Fruit fly (Drosophila melanogaster): ENCODE data around the gene CarT.

The CarT gene

DNA sequence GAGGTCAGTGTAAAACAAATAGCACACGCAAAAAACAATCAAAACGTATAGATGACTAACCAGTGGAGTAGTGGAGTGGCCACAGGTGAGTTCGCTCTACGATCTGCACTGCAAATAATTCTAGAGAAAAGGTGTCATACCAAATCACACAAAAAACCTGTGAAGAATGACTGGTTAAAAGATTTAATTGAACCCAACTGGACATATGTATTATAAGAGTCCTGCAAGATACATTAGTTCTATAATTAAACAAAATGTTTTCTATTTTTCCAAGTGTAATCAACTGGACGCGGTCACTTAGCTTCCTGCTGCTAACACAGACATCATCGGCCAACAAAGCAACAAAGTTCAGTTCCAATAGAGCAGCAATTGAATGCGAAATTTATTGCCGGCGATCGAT is 6.1 kb downstream of the CarT start:
- no peak for TF ChIP-seq ey (GFP tag; optimal IDR thresholded peaks at IDR 0.05)

DNA sequence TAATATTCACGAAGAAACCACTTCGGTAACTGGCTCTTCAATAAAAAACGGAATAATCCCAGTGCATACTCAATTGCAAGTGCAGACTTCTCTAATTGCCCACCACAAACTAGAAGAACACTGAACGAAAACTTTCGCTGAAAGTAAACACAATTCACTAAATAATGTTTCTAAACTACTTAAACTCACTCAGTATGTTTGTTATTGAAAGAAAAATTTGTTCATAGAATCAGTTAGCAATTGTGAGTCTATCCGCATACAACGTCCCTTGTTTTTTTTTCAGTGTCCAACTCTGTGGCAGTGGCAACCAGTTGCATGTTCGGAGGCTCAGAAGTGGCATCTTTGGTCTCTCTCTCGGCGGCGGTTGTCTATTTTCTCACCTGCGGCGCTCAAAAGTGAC is 8.6 kb downstream of the CarT start:
- no peak for TF ChIP-seq Abd-B (GFP tag; optimal IDR thresholded peaks at IDR 0.05)
- no peak for TF ChIP-seq jim (GFP tag; optimal IDR thresholded peaks at IDR 0.05)
- no peak for TF ChIP-seq br (GFP tag; optimal IDR thresholded peaks at IDR 0.05)
- TF ChIP-seq HLH106 (tag; optimal IDR thresholded peaks at IDR 0.05) = no peak
- no peak for TF ChIP-seq Hr78 (GFP tag; optimal IDR thresholded peaks at IDR 0.05)
- no peak for TF ChIP-seq Hr83 (GFP tag; optimal IDR thresholded peaks at IDR 0.05; ENCODE audit: poor library complexity, severe bottlenecking)
- TF ChIP-seq Myc (optimal IDR thresholded peaks at IDR 0.05) = no peak
- no peak for TF ChIP-seq usp (GFP tag; optimal IDR thresholded peaks at IDR 0.05)
- TF ChIP-seq sv (GFP tag; optimal IDR thresholded peaks at IDR 0.05) = no peak
- TF ChIP-seq fru (GFP tag; optimal IDR thresholded peaks at IDR 0.05) = no peak
- no peak for TF ChIP-seq ey (GFP tag; optimal IDR thresholded peaks at IDR 0.05)
- no peak for TF ChIP-seq Sp1 (GFP tag; optimal IDR thresholded peaks at IDR 0.05)
- TF ChIP-seq CrebA (GFP tag; optimal IDR thresholded peaks at IDR 0.05; ENCODE audit: borderline replicate concordance) = no peak
- no peak for TF ChIP-seq OdsH (GFP tag; optimal IDR thresholded peaks at IDR 0.05)
- TF ChIP-seq dsf (GFP tag; optimal IDR thresholded peaks at IDR 0.05; ENCODE audit: borderline replicate concordance) = no peak
- TF ChIP-seq Hnf4 (GFP tag; optimal IDR thresholded peaks at IDR 0.05) = no peak
- TF ChIP-seq pan (optimal IDR thresholded peaks at IDR 0.05) = no peak
- TF ChIP-seq psq (GFP tag; optimal IDR thresholded peaks at IDR 0.05) = no peak
- no peak for TF ChIP-seq tai (GFP tag; optimal IDR thresholded peaks at IDR 0.05)

DNA sequence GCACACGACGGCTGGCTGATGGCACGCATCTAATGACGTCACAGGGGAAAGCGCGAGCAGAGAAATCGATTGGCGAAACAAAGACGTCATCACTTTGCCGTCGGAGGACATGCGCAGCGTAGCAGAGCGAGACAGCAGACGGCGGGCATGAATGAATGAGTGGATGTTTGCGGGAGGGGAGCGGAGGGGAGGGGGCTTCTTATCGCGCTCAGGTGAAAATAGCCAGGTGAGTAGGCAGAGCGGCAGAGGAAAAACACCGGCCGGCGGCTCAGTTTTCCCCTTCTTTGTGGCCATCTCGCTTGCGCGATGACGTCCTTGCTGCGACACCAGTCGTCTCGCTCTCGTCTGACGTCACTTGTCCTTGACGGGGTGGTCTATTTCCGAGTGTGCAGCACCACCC is 10.1 kb downstream of the CarT start:
- no peak for TF ChIP-seq Sp1 (GFP tag; optimal IDR thresholded peaks at IDR 0.05)
- no peak for TF ChIP-seq ey (GFP tag; optimal IDR thresholded peaks at IDR 0.05)
- no peak for TF ChIP-seq pan (optimal IDR thresholded peaks at IDR 0.05)
- no peak for TF ChIP-seq Jra (GFP tag; optimal IDR thresholded peaks at IDR 0.05)
- no peak for TF ChIP-seq Abd-B (GFP tag; optimal IDR thresholded peaks at IDR 0.05)
- no peak for TF ChIP-seq Mio (GFP tag; optimal IDR thresholded peaks at IDR 0.05)
- TF ChIP-seq CG9705 (GFP tag; optimal IDR thresholded peaks at IDR 0.05) = no peak
- TF ChIP-seq br (GFP tag; optimal IDR thresholded peaks at IDR 0.05) = no peak
- TF ChIP-seq usp (GFP tag; optimal IDR thresholded peaks at IDR 0.05) = no peak
- TF ChIP-seq N (GFP tag; optimal IDR thresholded peaks at IDR 0.05) = no peak
- no peak for TF ChIP-seq Dif (GFP tag; optimal IDR thresholded peaks at IDR 0.05; ENCODE audit: partially characterized antibody)
- no peak for TF ChIP-seq Myc (optimal IDR thresholded peaks at IDR 0.05)
- TF ChIP-seq OdsH (GFP tag; optimal IDR thresholded peaks at IDR 0.05) = no peak
- TF ChIP-seq fru (GFP tag; optimal IDR thresholded peaks at IDR 0.05) = no peak
- no peak for TF ChIP-seq HLH106 (tag; optimal IDR thresholded peaks at IDR 0.05)
- TF ChIP-seq h (GFP tag; optimal IDR thresholded peaks at IDR 0.05) = no peak

DNA sequence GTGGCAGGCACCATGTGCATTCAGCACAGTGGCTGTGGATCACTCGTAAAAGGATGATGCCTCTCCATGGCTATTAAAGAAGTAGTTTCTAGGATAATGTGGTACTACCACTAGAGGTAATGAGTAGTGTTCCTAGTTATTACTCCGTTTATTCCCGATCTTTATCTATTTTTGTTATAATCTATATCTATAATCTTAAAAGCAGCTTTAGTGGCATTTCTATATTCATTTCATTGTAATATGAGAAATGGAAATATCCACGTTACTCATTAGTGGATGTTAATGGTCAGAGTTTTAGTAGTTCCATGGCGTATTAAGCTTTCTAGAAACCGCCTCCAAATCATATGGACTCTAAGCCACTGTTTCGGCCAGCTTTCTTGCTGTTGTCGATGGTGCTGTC is 13.4 kb downstream of the CarT start:
- TF ChIP-seq OdsH (GFP tag; optimal IDR thresholded peaks at IDR 0.05) = no peak
- no peak for TF ChIP-seq dmrt93B (GFP tag; optimal IDR thresholded peaks at IDR 0.05)
- TF ChIP-seq jim (GFP tag; optimal IDR thresholded peaks at IDR 0.05) = no peak
- no peak for TF ChIP-seq Vsx2 (GFP tag; optimal IDR thresholded peaks at IDR 0.05; ENCODE audit: partially characterized antibody)
- no peak for TF ChIP-seq Hnf4 (GFP tag; optimal IDR thresholded peaks at IDR 0.05)
- TF ChIP-seq Abd-B (GFP tag; optimal IDR thresholded peaks at IDR 0.05) = no peak
- no peak for TF ChIP-seq CrebA (GFP tag; optimal IDR thresholded peaks at IDR 0.05; ENCODE audit: borderline replicate concordance)
- TF ChIP-seq N (GFP tag; optimal IDR thresholded peaks at IDR 0.05) = no peak
- no peak for TF ChIP-seq foxo (GFP tag; optimal IDR thresholded peaks at IDR 0.05)
- no peak for TF ChIP-seq sv (GFP tag; optimal IDR thresholded peaks at IDR 0.05)
- no peak for TF ChIP-seq lola (GFP tag; optimal IDR thresholded peaks at IDR 0.05)
- TF ChIP-seq Hr78 (GFP tag; optimal IDR thresholded peaks at IDR 0.05) = no peak
- TF ChIP-seq pan (optimal IDR thresholded peaks at IDR 0.05) = no peak
- TF ChIP-seq Sp1 (GFP tag; optimal IDR thresholded peaks at IDR 0.05) = no peak
- no peak for TF ChIP-seq sage (GFP tag; optimal IDR thresholded peaks at IDR 0.05)
- TF ChIP-seq CG32264 (GFP tag; optimal IDR thresholded peaks at IDR 0.05) = no peak
- no peak for TF ChIP-seq Mio (GFP tag; optimal IDR thresholded peaks at IDR 0.05)
- TF ChIP-seq fru (GFP tag; optimal IDR thresholded peaks at IDR 0.05) = no peak

DNA sequence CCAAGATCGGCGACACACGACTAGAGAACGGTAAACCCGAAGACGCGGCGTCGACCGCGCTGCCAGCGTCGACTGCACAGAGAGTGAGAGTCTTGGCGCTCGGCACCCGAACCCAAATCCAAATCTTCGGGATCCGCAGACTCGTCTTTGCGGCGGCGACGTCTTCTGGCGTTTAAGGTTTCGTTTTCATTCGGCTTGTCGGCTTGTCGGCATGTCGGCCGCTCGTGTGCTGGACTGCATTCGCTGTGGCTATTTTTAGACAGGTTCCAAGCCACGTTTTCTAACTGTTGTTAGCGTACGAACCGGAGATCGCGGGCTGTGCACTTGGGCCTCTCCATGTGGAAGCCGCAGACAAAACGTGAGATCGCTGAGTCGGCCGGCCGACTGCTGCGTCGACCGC is 14.0 kb downstream of the CarT start:
- TF ChIP-seq rgr (GFP tag; optimal IDR thresholded peaks at IDR 0.05) = peak; percentile 22
- TF ChIP-seq Rel (GFP tag; optimal IDR thresholded peaks at IDR 0.05) = peak; percentile 43
- no peak for TF ChIP-seq Rel (tag; optimal IDR thresholded peaks at IDR 0.05)
- no peak for TF ChIP-seq GATAd (GFP tag; optimal IDR thresholded peaks at IDR 0.05)
- TF ChIP-seq Mio (GFP tag; optimal IDR thresholded peaks at IDR 0.05) = no peak
- peak; percentile 49 for TF ChIP-seq CrebA (GFP tag; optimal IDR thresholded peaks at IDR 0.05; ENCODE audit: borderline replicate concordance)
- TF ChIP-seq brk (GFP tag; optimal IDR thresholded peaks at IDR 0.05) = peak; percentile 19
- TF ChIP-seq br (GFP tag; optimal IDR thresholded peaks at IDR 0.05) = peak; percentile 30
- TF ChIP-seq tai (GFP tag; optimal IDR thresholded peaks at IDR 0.05) = no peak
- TF ChIP-seq h (GFP tag; optimal IDR thresholded peaks at IDR 0.05) = peak; percentile 61
- TF ChIP-seq fru (GFP tag; optimal IDR thresholded peaks at IDR 0.05) = peak; percentile 9

Data from whole organism, wandering third instar larva.